Fruit fly (Drosophila melanogaster): ENCODE data around the gene Pdp.

Pdp gene

DNA sequence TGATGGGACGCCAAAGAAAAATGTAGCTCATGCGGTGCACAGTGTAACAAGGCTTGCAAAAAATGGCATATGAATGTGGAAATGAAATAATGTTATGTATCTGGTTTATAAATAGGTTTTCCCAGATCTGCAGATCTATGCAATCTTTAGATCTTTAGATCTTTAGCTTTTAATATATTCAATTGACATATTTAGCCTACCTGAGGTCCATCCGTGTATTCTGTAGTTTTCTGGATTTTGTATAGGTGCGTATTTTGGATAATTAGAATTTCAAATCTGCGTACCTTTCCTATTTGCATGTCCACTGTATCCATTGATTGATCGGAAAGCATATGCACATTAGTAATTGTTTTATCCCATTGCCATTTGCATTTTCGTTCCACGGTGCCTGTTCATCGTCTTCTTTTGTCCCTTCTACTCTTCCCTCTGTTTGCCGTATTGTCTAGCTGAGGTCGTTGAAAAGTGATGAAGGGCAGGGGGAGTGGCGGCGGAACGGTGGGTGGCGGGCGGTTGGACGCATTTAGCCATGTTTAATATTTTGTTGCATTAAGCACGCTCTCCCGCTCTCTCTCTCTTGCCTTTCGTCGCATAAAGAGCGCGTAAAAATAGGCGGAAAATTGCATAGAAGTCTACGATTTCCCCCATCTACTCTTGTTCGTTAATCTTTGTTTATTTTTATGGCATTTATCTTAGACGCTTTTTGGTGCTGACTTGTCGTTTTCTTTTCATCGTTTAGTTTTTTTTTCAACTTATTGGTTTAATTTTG, 25.3 kb downstream of the Pdp start, which contains the start of gene CHES-1-like (continued):
- TF ChIP-seq CHES-1-like (GFP tag; optimal IDR thresholded peaks at IDR 0.05) (peak; percentile 99), Opbp (GFP tag; IDR thresholded peaks at IDR 0.05; ENCODE audit: partially characterized antibody) (no peak), dpn (GFP tag; optimal IDR thresholded peaks at IDR 0.05) (peak; percentile 91 to 93), fd3F (GFP tag; optimal IDR thresholded peaks at IDR 0.05) (peak; percentile 82), CG17186 (GFP tag; optimal IDR thresholded peaks at IDR 0.05) (peak; percentile 73), ATbp (GFP tag; optimal IDR thresholded peaks at IDR 0.05) (peak; percentile 84), slou (GFP tag; optimal IDR thresholded peaks at IDR 0.05) (peak; percentile 83), CG16863 (GFP tag; optimal IDR thresholded peaks at IDR 0.05) (peak; percentile 93), CG18262 (tag; optimal IDR thresholded peaks at IDR 0.05) (peak; percentile 96), nerfin-2 (GFP tag; IDR thresholded peaks at IDR 0.05; ENCODE audit: partially characterized antibody) (no peak), sc (optimal IDR thresholded peaks at IDR 0.05) (no peak), sc (GFP tag; optimal IDR thresholded peaks at IDR 0.05) (peak; percentile 90), knrl (GFP tag; IDR thresholded peaks at IDR 0.05; ENCODE audit: partially characterized antibody) (peak; percentile 61; the same call in 2 of the 3 replicates), Oli (tag; optimal IDR thresholded peaks at IDR 0.05) (peak; percentile 95), CG1647 (GFP tag; optimal IDR thresholded peaks at IDR 0.05) (peak; percentile 72), CG14441 (GFP tag; IDR thresholded peaks at IDR 0.05) (peak; percentile 71), CG9932 (GFP tag; IDR thresholded peaks at IDR 0.05) (peak; percentile 71), CG12071 (GFP tag; optimal IDR thresholded peaks at IDR 0.05) (peak; percentile 68), YL-1 (GFP tag; optimal IDR thresholded peaks at IDR 0.05) (peak; percentile 59), tgo (GFP tag; IDR thresholded peaks at IDR 0.05) (peak; percentile 83), CG9727 (GFP tag; optimal IDR thresholded peaks at IDR 0.05) (peak; percentile 94), CG11456 (GFP tag; IDR thresholded peaks at IDR 0.05) (peak; percentile 71; the same call in 2 of the 3 replicates), fru (optimal IDR thresholded peaks at IDR 0.05) (no peak), fu2 (GFP tag; optimal IDR thresholded peaks at IDR 0.05) (peak; percentile 85), so (GFP tag; IDR thresholded peaks at IDR 0.05) (peak; percentile 84; the same call in 2 of the 3 replicates), tna (GFP tag; IDR thresholded peaks at IDR 0.05; ENCODE audit: partially characterized antibody) (peak; percentile 22; the same call in 1 of the 2 replicates), CG11398 (GFP tag; optimal IDR thresholded peaks at IDR 0.05) (peak; percentile 88), C15 (GFP tag; IDR thresholded peaks at IDR 0.05) (no peak), kni (GFP tag; optimal IDR thresholded peaks at IDR 0.05) (peak; percentile 56), CG11723 (GFP tag; optimal IDR thresholded peaks at IDR 0.05) (peak; percentile 89), CG18011 (GFP tag; optimal IDR thresholded peaks at IDR 0.05) (peak; percentile 72), yki (optimal IDR thresholded peaks at IDR 0.05) (no peak), MTF-1 (GFP tag; optimal IDR thresholded peaks at IDR 0.05; ENCODE audit: borderline replicate concordance) (no peak), CG3163 (GFP tag; optimal IDR thresholded peaks at IDR 0.05) (peak; percentile 68), Lim3 (GFP tag; IDR thresholded peaks at IDR 0.05) (peak; percentile 46), sr (GFP tag; IDR thresholded peaks at IDR 0.05) (peak; percentile 40; the same call in 2 of the 3 replicates), CG13775 (GFP tag; optimal IDR thresholded peaks at IDR 0.05) (peak; percentile 88), Gug (GFP tag; IDR thresholded peaks at IDR 0.05) (peak; percentile 69), slbo (GFP tag; IDR thresholded peaks at IDR 0.05) (peak; percentile 83), zf30C (GFP tag; optimal IDR thresholded peaks at IDR 0.05) (no peak), bbx (GFP tag; IDR thresholded peaks at IDR 0.05; ENCODE audit: partially characterized antibody) (no peak), aop (GFP tag; IDR thresholded peaks at IDR 0.05) (0 out of 2 replicates have a peak, but pooled peaks have one; percentile 40), CG4730 (GFP tag; IDR thresholded peaks at IDR 0.05) (peak; percentile 78), stc (GFP tag; IDR thresholded peaks at IDR 0.05) (peak; percentile 70), CG14710 (tag; optimal IDR thresholded peaks at IDR 0.05) (peak; percentile 84), CG14860 (GFP tag; IDR thresholded peaks at IDR 0.05; ENCODE audit: partially characterized antibody) (no peak), CG7271 (tag; optimal IDR thresholded peaks at IDR 0.05) (no peak), CG6765 (GFP tag; optimal IDR thresholded peaks at IDR 0.05) (peak; percentile 80), p53 (GFP tag; optimal IDR thresholded peaks at IDR 0.05) (peak; percentile 66)
